Worm (Caenorhabditis elegans) whole organism, L3 larva: ENCODE results near the gene grl-29.

ENCODE experiments used
- R02D3.7 ChIP-seq: fragments of 150-350 bp; optimal IDR thresholded peaks from 2 replicates; lab custom pipeline; 2014; ENCODE audit warnings: missing biosample characterization, missing genetic modification characterization
- ama-1 ChIP-seq: fragments of 150-350 bp; optimal IDR thresholded peaks from 2 replicates; lab custom pipeline; 2018
- egl-27 ChIP-seq: sonication (generic microtip); optimal IDR thresholded peaks from 4 replicates; lab custom pipeline; 2017; ENCODE audit warnings: missing biosample characterization, missing genetic modification reagents, missing genetic modification characterization
- egl-5 ChIP-seq: fragments of 150-350 bp; optimal IDR thresholded peaks from 2 replicates; lab custom pipeline; 2017; ENCODE audit warnings: missing biosample characterization, missing genetic modification reagents, missing genetic modification characterization, inconsistent platforms
- elt-3 ChIP-seq, 3 experiments: fragments of 150-350 bp in 1 of 3; sonication (generic microtip) in 2 of 3; optimal IDR thresholded peaks; 2 replicates in 2 of 3; 4 replicates in 1 of 3; lab custom pipeline; 2014 to 2017; ENCODE audit warnings: missing biosample characterization in 3 of 3, missing genetic modification characterization in 3 of 3
- fos-1 ChIP-seq: fragments of 150-350 bp; optimal IDR thresholded peaks from 2 replicates; lab custom pipeline; 2014; ENCODE audit warnings: missing biosample characterization, missing genetic modification characterization
- hmg-11 ChIP-seq: sonication (generic microtip); optimal IDR thresholded peaks from 2 replicates; lab custom pipeline; 2016; ENCODE audit warnings: missing genetic modification characterization, missing compliant biosample characterization
- mdl-1 ChIP-seq: fragments of 150-350 bp; optimal IDR thresholded peaks from 2 replicates; lab custom pipeline; 2014; ENCODE audit warnings: missing biosample characterization, missing genetic modification characterization
- nhr-12 ChIP-seq: fragments of 150-350 bp; optimal IDR thresholded peaks from 2 replicates; lab custom pipeline; 2014; ENCODE audit warnings: missing biosample characterization, missing genetic modification characterization
- nhr-28 ChIP-seq: fragments of 150-350 bp; optimal IDR thresholded peaks from 2 replicates; lab custom pipeline; 2014; ENCODE audit warnings: missing biosample characterization, missing genetic modification characterization
- nhr-76 ChIP-seq: fragments of 150-350 bp; sonication (generic microtip); optimal IDR thresholded peaks from 5 replicates; lab custom pipeline; 2014; ENCODE audit warnings: missing biosample characterization, missing genetic modification characterization
- unc-62 ChIP-seq: fragments of 150-350 bp; sonication (generic microtip); optimal IDR thresholded peaks from 4 replicates; lab custom pipeline; 2014; ENCODE audit warnings: missing biosample characterization, missing genetic modification reagents, missing genetic modification characterization
- ztf-11 ChIP-seq: fragments of 150-350 bp; optimal IDR thresholded peaks from 2 replicates; lab custom pipeline; 2014; ENCODE audit warnings: missing biosample characterization, missing genetic modification characterization

DNA sequence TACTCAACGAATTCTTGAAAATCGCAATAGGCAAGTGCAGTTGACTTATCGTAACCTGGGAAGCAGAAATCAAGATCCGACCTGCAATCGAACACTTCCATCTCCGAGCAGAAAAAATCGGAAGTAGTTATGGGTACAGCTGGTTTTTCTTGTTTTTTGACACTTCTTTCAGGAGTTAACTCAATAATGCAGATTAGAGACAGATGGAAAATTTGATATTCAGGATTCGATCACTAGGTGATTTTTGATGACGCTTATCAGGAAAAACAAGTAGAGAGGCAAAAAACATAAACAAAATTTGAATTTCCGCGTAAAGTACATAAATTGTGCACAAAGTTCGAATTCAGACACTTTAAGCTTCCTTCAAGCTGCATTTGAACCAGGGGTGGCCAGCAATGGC lies 6.2 kb downstream of the grl-29 start, which contains the start of gene srw-130:
- TF ChIP-seq nhr-28 (tag; lab: Kevin White, UChicago) (no peak), R02D3.7 (tag; lab: Kevin White, UChicago) (no peak), elt-3 (tag; optimal IDR thresholded peaks at IDR 0.05; lab: Kevin White, UChicago) (no peak), fos-1 (tag; lab: Kevin White, UChicago) (no peak), egl-27 (no peak), egl-5 (tag; lab: Kevin White, UChicago) (no peak), nhr-12 (no peak), unc-62 (no peak), nhr-76 (tag; lab: Kevin White, UChicago) (no peak), mdl-1 (tag; lab: Kevin White, UChicago) (no peak), hmg-11 (no peak), ama-1 (lab: Kevin White, UChicago) (no peak), ztf-11 (no peak)
